Fruit fly (Drosophila melanogaster) whole organism, embryonic: ENCODE measurements around the gene ND-39.

Source experiments
- B-H2 ChIP-seq: fragments of 200-800 bp; sonication (Bioruptor generic); optimal IDR thresholded peaks from 2 replicates; lab custom pipeline; 2018; ENCODE audit warnings: missing biosample characterization, mild to moderate bottlenecking, missing genetic modification characterization
- Bteb2 ChIP-seq: fragments of 200-800 bp; sonication (Bioruptor generic); optimal IDR thresholded peaks from 2 replicates; lab custom pipeline; 2016; ENCODE audit warnings: missing biosample characterization, missing genetic modification characterization
- CG10366 ChIP-seq: fragments of 200-800 bp; sonication (Bioruptor generic); IDR thresholded peaks from 2 replicates; pipeline ENCODE4 v1.3.6; 2022; ENCODE audit warnings: missing biosample characterization, missing genetic modification characterization
- CG10979 ChIP-seq: fragments of 200-800 bp; sonication (Bioruptor generic); optimal IDR thresholded peaks from 2 replicates; lab custom pipeline; 2018; ENCODE audit warnings: missing biosample characterization, mild to moderate bottlenecking, missing genetic modification characterization, moderate library complexity
- CG11695 ChIP-seq: fragments of 200-800 bp; sonication (Bioruptor generic); IDR thresholded peaks from 3 replicates; pipeline ENCODE4 v1.3.6; 2022; ENCODE audit warnings: missing biosample characterization, missing genetic modification characterization
- CG13296 ChIP-seq: fragments of 200-800 bp; sonication (Bioruptor generic); optimal IDR thresholded peaks from 3 replicates; lab custom pipeline; 2018; ENCODE audit warnings: missing biosample characterization, mild to moderate bottlenecking, missing genetic modification characterization
- CG13894 ChIP-seq: fragments of 200-800 bp; sonication (Bioruptor generic); optimal IDR thresholded peaks from 3 replicates; lab custom pipeline; 2018; ENCODE audit warnings: missing biosample characterization, mild to moderate bottlenecking, missing genetic modification characterization, moderate library complexity
- CG14014 ChIP-seq: fragments of 200-800 bp; sonication (Bioruptor generic); IDR thresholded peaks from 2 replicates; pipeline ENCODE4 v1.3.6; 2022; ENCODE audit warnings: missing biosample characterization, missing genetic modification characterization
- CG1603 ChIP-seq: fragments of 200-800 bp; sonication (Bioruptor generic); optimal IDR thresholded peaks from 2 replicates; lab custom pipeline; 2019; ENCODE audit warnings: missing biosample characterization, mild to moderate bottlenecking, missing genetic modification characterization, moderate library complexity
- CG17359 ChIP-seq: fragments of 200-800 bp; sonication (Bioruptor generic); optimal IDR thresholded peaks from 3 replicates; lab custom pipeline; 2018; ENCODE audit warnings: missing biosample characterization, mild to moderate bottlenecking, missing genetic modification characterization, moderate library complexity
- CG17385 ChIP-seq: fragments of 200-800 bp; sonication (Bioruptor generic); optimal IDR thresholded peaks from 3 replicates; lab custom pipeline; 2018; ENCODE audit warnings: missing biosample characterization, mild to moderate bottlenecking, missing genetic modification characterization
- CG18619 ChIP-seq: fragments of 200-800 bp; sonication (Bioruptor generic); optimal IDR thresholded peaks from 3 replicates; lab custom pipeline; 2017; ENCODE audit warnings: missing biosample characterization, mild to moderate bottlenecking, missing genetic modification characterization
- CG2199 ChIP-seq: fragments of 200-800 bp; sonication (Bioruptor generic); IDR thresholded peaks from 3 replicates; pipeline ENCODE4 v1.3.6; 2022; ENCODE audit warnings: missing biosample characterization, missing genetic modification characterization
- CG31365 ChIP-seq: fragments of 200-800 bp; sonication (Bioruptor generic); optimal IDR thresholded peaks from 2 replicates; lab custom pipeline; 2018; ENCODE audit warnings: missing biosample characterization, mild to moderate bottlenecking, missing genetic modification characterization
- CG31441 ChIP-seq: fragments of 200-800 bp; sonication (Bioruptor generic); IDR thresholded peaks from 2 replicates; pipeline ENCODE4 v1.3.6; 2022; ENCODE audit warnings: missing biosample characterization, missing genetic modification characterization
- CG32532 ChIP-seq: fragments of 200-800 bp; sonication (Bioruptor generic); IDR thresholded peaks from 2 replicates; pipeline ENCODE4 v1.3.6; 2022; ENCODE audit warnings: missing biosample characterization, missing genetic modification characterization
- CG34376 ChIP-seq: fragments of 200-800 bp; sonication (Bioruptor generic); optimal IDR thresholded peaks from 2 replicates; lab custom pipeline; 2018; ENCODE audit warnings: missing biosample characterization, mild to moderate bottlenecking, missing genetic modification characterization
- CG34422 ChIP-seq: fragments of 200-800 bp; sonication (Bioruptor generic); IDR thresholded peaks from 3 replicates; pipeline ENCODE4 v1.3.6; 2022; ENCODE audit warnings: missing biosample characterization, missing genetic modification characterization
- CG4617 ChIP-seq: fragments of 200-800 bp; sonication (Bioruptor generic); optimal IDR thresholded peaks from 3 replicates; lab custom pipeline; 2016; ENCODE audit warnings: missing biosample characterization, missing genetic modification characterization, borderline replicate concordance
- CG6254 ChIP-seq: fragments of 200-800 bp; sonication (Bioruptor generic); optimal IDR thresholded peaks from 3 replicates; lab custom pipeline; 2017; ENCODE audit warnings: mild to moderate bottlenecking, missing biosample characterization, missing genetic modification reagents, missing genetic modification characterization
- CG7987 ChIP-seq: fragments of 200-800 bp; sonication (Bioruptor generic); optimal IDR thresholded peaks from 2 replicates; lab custom pipeline; 2018; ENCODE audit warnings: missing biosample characterization, mild to moderate bottlenecking, missing genetic modification characterization, moderate library complexity
- Dll ChIP-seq: fragments of 200-800 bp; sonication (Bioruptor generic); IDR thresholded peaks from 4 replicates; pipeline ENCODE4 v1.3.6; 2022; ENCODE audit warnings: missing biosample characterization, missing genetic modification characterization; ENCODE audit not compliant: partially characterized antibody
- Doc2 ChIP-seq: fragments of 200-800 bp; sonication (Bioruptor generic); IDR thresholded peaks from 2 replicates; pipeline ENCODE4 v1.3.6; 2022; ENCODE audit warnings: missing biosample characterization, missing genetic modification characterization
- Doc3 ChIP-seq: fragments of 200-800 bp; sonication (Bioruptor generic); IDR thresholded peaks from 3 replicates; pipeline ENCODE4 v1.3.6; 2022; ENCODE audit warnings: missing biosample characterization, missing genetic modification characterization; ENCODE audit not compliant: partially characterized antibody
- Fer1 ChIP-seq: fragments of 200-800 bp; sonication (Bioruptor generic); optimal IDR thresholded peaks from 2 replicates; lab custom pipeline; 2017; ENCODE audit warnings: missing biosample characterization, mild to moderate bottlenecking, missing genetic modification characterization
- HHEX ChIP-seq: fragments of 200-800 bp; sonication (Bioruptor generic); optimal IDR thresholded peaks from 3 replicates; lab custom pipeline; 2017; ENCODE audit warnings: missing biosample characterization, mild to moderate bottlenecking, missing genetic modification characterization, missing genetic modification reagents
- Med ChIP-seq: fragments of 200-800 bp; sonication (Bioruptor generic); peaks from one replicate; lab custom pipeline; 2016; ENCODE audit warnings: missing biosample characterization, missing genetic modification characterization, mild to moderate bottlenecking, inconsistent platforms, moderate library complexity
- NC2α ChIP-seq: fragments of 200-800 bp; sonication (Bioruptor generic); optimal IDR thresholded peaks from 2 replicates; lab custom pipeline; 2016; ENCODE audit warnings: missing biosample characterization, missing genetic modification characterization
- Nf-YA ChIP-seq: fragments of 200-800 bp; sonication (Bioruptor generic); IDR thresholded peaks from 2 replicates; pipeline ENCODE4 v1.3.6; 2022; ENCODE audit warnings: missing biosample characterization, missing genetic modification characterization
- PHDP ChIP-seq: fragments of 200-800 bp; sonication (Bioruptor generic); optimal IDR thresholded peaks from 3 replicates; lab custom pipeline; 2018; ENCODE audit warnings: missing biosample characterization, mild to moderate bottlenecking, missing genetic modification characterization, moderate library complexity
- Ravus ChIP-seq: fragments of 200-800 bp; sonication (Bioruptor generic); IDR thresholded peaks from 2 replicates; pipeline ENCODE4 v1.3.6; 2022; ENCODE audit warnings: missing biosample characterization, missing genetic modification characterization
- Sry-δ ChIP-seq: fragments of 200-800 bp; sonication (Bioruptor generic); optimal IDR thresholded peaks from 2 replicates; lab custom pipeline; 2016; ENCODE audit warnings: missing biosample characterization, missing genetic modification characterization
- ac ChIP-seq: fragments of 200-800 bp; sonication (Bioruptor generic); optimal IDR thresholded peaks from 3 replicates; lab custom pipeline; 2017; ENCODE audit warnings: missing biosample characterization, mild to moderate bottlenecking, missing genetic modification characterization
- az2 ChIP-seq: fragments of 200-800 bp; sonication (Bioruptor generic); optimal IDR thresholded peaks from 3 replicates; lab custom pipeline; 2016; ENCODE audit warnings: missing biosample characterization, missing genetic modification characterization
- bab2 ChIP-seq: fragments of 200-800 bp; sonication (Bioruptor generic); optimal IDR thresholded peaks from 2 replicates; lab custom pipeline; 2016; ENCODE audit warnings: missing biosample characterization, missing genetic modification characterization
- bcd ChIP-seq: fragments of 200-800 bp; sonication (Bioruptor generic); optimal IDR thresholded peaks from 2 replicates; lab custom pipeline; 2017; ENCODE audit warnings: missing biosample characterization, mild to moderate bottlenecking, missing genetic modification characterization
- bowl ChIP-seq: fragments of 200-800 bp; sonication (Bioruptor generic); IDR thresholded peaks from 2 replicates; pipeline ENCODE4 v1.3.6; 2022; ENCODE audit warnings: missing biosample characterization, missing genetic modification characterization
- gsb-n ChIP-seq: fragments of 200-800 bp; sonication (Bioruptor generic); optimal IDR thresholded peaks from 3 replicates; lab custom pipeline; 2018; ENCODE audit warnings: missing biosample characterization, mild to moderate bottlenecking, missing genetic modification characterization
- lov ChIP-seq, 2 experiments: fragments of 200-800 bp in 1 of 2; fragments of >200 bp in 1 of 2; sonication (Bioruptor generic) in 1 of 2; IDR thresholded peaks in 1 of 2; optimal IDR thresholded peaks in 1 of 2; 2 replicates in 1 of 2; 3 replicates in 1 of 2; pipeline versions ENCODE4 v1.3.6 to Lab custom; 2017 to 2022; ENCODE audit warnings: missing biosample characterization in 1 of 2, missing genetic modification characterization in 1 of 2
- mirr ChIP-seq: fragments of 200-800 bp; sonication (Bioruptor generic); optimal IDR thresholded peaks from 3 replicates; lab custom pipeline; 2018; ENCODE audit warnings: missing biosample characterization, mild to moderate bottlenecking, missing genetic modification characterization
- mld ChIP-seq: fragments of 200-800 bp; sonication (Bioruptor generic); IDR thresholded peaks from 3 replicates; pipeline ENCODE4 v1.3.6; 2022; ENCODE audit warnings: missing biosample characterization, missing genetic modification characterization; ENCODE audit not compliant: partially characterized antibody
- nau ChIP-seq: fragments of 200-800 bp; sonication (Bioruptor generic); optimal IDR thresholded peaks from 3 replicates; lab custom pipeline; 2017; ENCODE audit warnings: missing biosample characterization, mild to moderate bottlenecking, missing genetic modification characterization, missing genetic modification reagents
- p53 ChIP-seq: fragments of 200-800 bp; sonication (Bioruptor generic); optimal IDR thresholded peaks from 2 replicates; lab custom pipeline; 2016; ENCODE audit warnings: missing biosample characterization, missing genetic modification characterization
- pros ChIP-seq: fragments of 200-800 bp; sonication (Bioruptor generic); optimal IDR thresholded peaks from 3 replicates; lab custom pipeline; 2019; ENCODE audit warnings: missing biosample characterization, mild to moderate bottlenecking, missing genetic modification characterization, moderate library complexity
- pzg ChIP-seq: fragments of 200-800 bp; sonication (Bioruptor generic); optimal IDR thresholded peaks from 3 replicates; lab custom pipeline; 2018; ENCODE audit warnings: missing biosample characterization, mild to moderate bottlenecking, missing genetic modification characterization, moderate library complexity
- tup ChIP-seq: fragments of 200-800 bp; sonication (Bioruptor generic); optimal IDR thresholded peaks from 2 replicates; lab custom pipeline; 2016; ENCODE audit warnings: missing biosample characterization, mild to moderate bottlenecking, missing genetic modification characterization, moderate library complexity
- unpg ChIP-seq: fragments of 200-800 bp; sonication (Bioruptor generic); optimal IDR thresholded peaks from 3 replicates; lab custom pipeline; 2018; ENCODE audit warnings: missing biosample characterization, mild to moderate bottlenecking, missing genetic modification characterization, moderate library complexity

ND-39 gene

DNA sequence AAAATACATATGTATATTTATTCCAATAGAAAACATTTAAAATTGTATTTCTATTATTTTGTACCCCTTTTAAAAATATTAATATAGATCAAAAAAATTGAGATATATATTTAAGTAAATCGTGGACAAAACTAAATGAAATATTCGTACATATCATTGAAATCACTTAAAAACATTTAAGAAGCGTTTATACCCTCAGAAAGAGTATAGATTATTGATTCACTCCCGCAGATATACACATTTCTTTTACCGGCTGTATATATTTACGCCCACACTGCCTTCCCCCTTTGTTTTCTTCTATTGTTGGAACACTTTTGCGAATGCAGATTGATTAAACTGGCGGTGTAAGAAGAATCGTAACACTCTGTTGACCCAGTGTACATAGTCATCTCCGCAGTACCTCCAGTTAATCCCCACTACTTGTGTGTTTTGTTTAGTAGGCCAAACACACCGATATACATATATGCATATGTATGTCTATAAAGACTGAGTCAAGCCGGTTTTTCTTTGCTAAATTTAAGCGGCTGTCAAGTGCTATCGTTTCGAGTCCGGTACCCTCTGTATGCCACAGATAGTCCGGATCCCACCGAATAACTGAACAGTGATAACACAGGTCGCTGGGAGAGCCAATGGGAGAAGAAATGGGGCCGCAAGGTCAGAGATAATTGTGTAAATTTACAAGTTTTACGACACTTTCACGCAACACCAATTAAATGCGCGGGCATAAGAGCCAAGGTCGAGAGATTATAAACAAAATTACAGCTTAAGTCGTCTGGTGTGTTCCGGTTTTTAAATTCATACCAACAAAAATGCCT is 20.2 kb upstream of the ND-39 start (continued):
- no peak for TF ChIP-seq CG6254
- TF ChIP-seq CG2199 (GFP tag; lab: Robert Waterston, UW) = 0 out of 3 replicates have a peak, but pooled peaks have one; percentile 35
- TF ChIP-seq Nf-YA (GFP tag; lab: Robert Waterston, UW) = no peak
- peak; percentile 17 for TF ChIP-seq unpg (GFP tag; lab: Kevin White, UChicago)
- peak; percentile 81 for TF ChIP-seq bab2 (GFP tag; lab: Kevin White, UChicago)
- TF ChIP-seq Doc3 (GFP tag; lab: Robert Waterston, UW) = no peak
- TF ChIP-seq CG34422 (GFP tag; lab: Robert Waterston, UW) = peak; percentile 40; the same call in 1 of the 3 replicates
- TF ChIP-seq az2 (GFP tag; lab: Kevin White, UChicago) = no peak
- no peak for TF ChIP-seq pzg
- TF ChIP-seq Ravus (GFP tag; lab: Robert Waterston, UW) = no peak
- peak; percentile 41 for TF ChIP-seq bcd (GFP tag; lab: Kevin White, UChicago)
- peak; percentile 56 for TF ChIP-seq CG7987 (GFP tag; lab: Kevin White, UChicago)
- no peak for TF ChIP-seq Doc2
- peak; percentile 53 for TF ChIP-seq CG18619 (GFP tag; lab: Kevin White, UChicago)
- peak; percentile 12 for TF ChIP-seq CG13894 (tag; lab: Kevin White, UChicago)
- peak; percentile 34 for TF ChIP-seq gsb-n (tag; lab: Kevin White, UChicago)
- TF ChIP-seq bowl = 0 out of 2 replicates have a peak, but pooled peaks have one; percentile 22
- TF ChIP-seq CG17385 = peak; percentile 43
- TF ChIP-seq CG31441 (GFP tag; lab: Robert Waterston, UW) = peak; percentile 61; the same call in 1 of the 2 replicates
- no peak for TF ChIP-seq Dll
- peak; percentile 1 for TF ChIP-seq Sry-δ (GFP tag; lab: Kevin White, UChicago)
- peak; percentile 13 for TF ChIP-seq Bteb2
- no peak for TF ChIP-seq CG32532 (GFP tag; lab: Robert Waterston, UW)
- TF ChIP-seq CG11695 (GFP tag; lab: Robert Waterston, UW) = peak; percentile 49; the same call in 2 of the 3 replicates
- TF ChIP-seq CG14014 = peak; percentile 20; the same call in 1 of the 2 replicates
- peak; percentile 75 for TF ChIP-seq HHEX (GFP tag; lab: Kevin White, UChicago)
- no peak for TF ChIP-seq pros (GFP tag; lab: Kevin White, UChicago)
- peak; percentile 96 for TF ChIP-seq Med (GFP tag; lab: Kevin White, UChicago)
- peak; percentile 60 for TF ChIP-seq NC2α (GFP tag; lab: Kevin White, UChicago)
- peak; percentile 79 for TF ChIP-seq ac (GFP tag; lab: Kevin White, UChicago)
- TF ChIP-seq CG1603 = peak; percentile 85
- peak; percentile 50 for TF ChIP-seq p53
- peak; percentile 42 for TF ChIP-seq PHDP (tag; lab: Kevin White, UChicago)
- TF ChIP-seq tup (GFP tag; lab: Kevin White, UChicago) = peak; percentile 49
- TF ChIP-seq CG31365 (tag; lab: Kevin White, UChicago) = peak; percentile 71
- peak; percentile 59 for TF ChIP-seq CG17359 (tag; lab: Kevin White, UChicago)
- TF ChIP-seq lov (optimal IDR thresholded peaks at IDR 0.05; lab: Kevin White, UChicago) = no peak
- no peak for TF ChIP-seq lov (GFP tag; IDR thresholded peaks at IDR 0.05; lab: Robert Waterston, UW)
- peak; percentile 22 for TF ChIP-seq CG34376 (GFP tag; lab: Kevin White, UChicago)
- TF ChIP-seq CG10366 (GFP tag; lab: Robert Waterston, UW) = no peak
- TF ChIP-seq Fer1 (GFP tag; lab: Kevin White, UChicago) = no peak
- TF ChIP-seq CG10979 (tag; lab: Kevin White, UChicago) = peak; percentile 12
- TF ChIP-seq B-H2 (GFP tag; lab: Kevin White, UChicago) = peak; percentile 35
- TF ChIP-seq mirr = peak; percentile 66
- peak; percentile 57 for TF ChIP-seq CG13296 (GFP tag; lab: Kevin White, UChicago)
- TF ChIP-seq nau (GFP tag; lab: Kevin White, UChicago) = peak; percentile 80
- no peak for TF ChIP-seq mld (GFP tag; lab: Robert Waterston, UW)
- TF ChIP-seq CG4617 (GFP tag; lab: Kevin White, UChicago) = peak; percentile 15
